Worm (Caenorhabditis elegans) whole organism, midembryonic: Measurements from ENCODE around the gene Y47D7A.18.

ENCODE experiments used
- T22C8.4 ChIP-seq: fragments of 200-800 bp; sonication (Bioruptor generic); IDR thresholded peaks from 2 replicates; pipeline ENCODE4 v1.3.6; 2022; ENCODE audit warnings: missing genetic modification characterization, missing compliant biosample characterization
- cog-1 ChIP-seq: sonication (generic microtip); optimal IDR thresholded peaks from 2 replicates; lab custom pipeline; 2016; ENCODE audit warnings: missing genetic modification characterization, missing compliant biosample characterization
- flt-1 ChIP-seq: fragments of 200-800 bp; sonication (Bioruptor generic); IDR thresholded peaks from 2 replicates; pipeline ENCODE4 v1.3.6; 2022; ENCODE audit warnings: missing genetic modification characterization, missing compliant biosample characterization
- ref-1 ChIP-seq: fragments of 200-800 bp; sonication (Bioruptor generic); conservative IDR thresholded peaks from 2 replicates; pipeline ENCODE4 v1.3.6; 2022; ENCODE audit warnings: missing genetic modification reagents, missing genetic modification characterization, missing compliant biosample characterization
- tab-1 ChIP-seq: fragments of 200-800 bp; sonication (Bioruptor generic); IDR thresholded peaks from 2 replicates; pipeline ENCODE4 v1.3.6; 2022; ENCODE audit warnings: missing genetic modification characterization, missing compliant biosample characterization
- ztf-23 ChIP-seq: fragments of 200-800 bp; sonication (Bioruptor generic); IDR thresholded peaks from 2 replicates; pipeline ENCODE4 v1.3.6; 2022; ENCODE audit warnings: missing genetic modification reagents, missing genetic modification characterization, missing compliant biosample characterization
- ztf-29 ChIP-seq: fragments of 200-800 bp; sonication (Bioruptor generic); IDR thresholded peaks from 2 replicates; pipeline ENCODE4 v1.3.6; 2022; ENCODE audit warnings: missing genetic modification reagents, missing genetic modification characterization, missing compliant biosample characterization

ce11 chrV:4387402-4387801, 29.2 kb downstream of the Y47D7A.18 start, which contains the start of gene F13A2.9:
- TF ChIP-seq tab-1 (GFP tag; lab: Robert Waterston, UW), result no peak
- no peak for TF ChIP-seq ref-1
- no peak for TF ChIP-seq T22C8.4 (GFP tag; lab: Robert Waterston, UW)
- TF ChIP-seq ztf-23 (GFP tag; lab: Robert Waterston, UW), result no peak
- TF ChIP-seq cog-1 (tag; lab: Kevin White, UChicago), result no peak
- TF ChIP-seq flt-1 (GFP tag; lab: Robert Waterston, UW), result no peak
- no peak for TF ChIP-seq ztf-29
